Worm (Caenorhabditis elegans): ENCODE results near the gene nhr-17.

The nhr-17 gene

DNA sequence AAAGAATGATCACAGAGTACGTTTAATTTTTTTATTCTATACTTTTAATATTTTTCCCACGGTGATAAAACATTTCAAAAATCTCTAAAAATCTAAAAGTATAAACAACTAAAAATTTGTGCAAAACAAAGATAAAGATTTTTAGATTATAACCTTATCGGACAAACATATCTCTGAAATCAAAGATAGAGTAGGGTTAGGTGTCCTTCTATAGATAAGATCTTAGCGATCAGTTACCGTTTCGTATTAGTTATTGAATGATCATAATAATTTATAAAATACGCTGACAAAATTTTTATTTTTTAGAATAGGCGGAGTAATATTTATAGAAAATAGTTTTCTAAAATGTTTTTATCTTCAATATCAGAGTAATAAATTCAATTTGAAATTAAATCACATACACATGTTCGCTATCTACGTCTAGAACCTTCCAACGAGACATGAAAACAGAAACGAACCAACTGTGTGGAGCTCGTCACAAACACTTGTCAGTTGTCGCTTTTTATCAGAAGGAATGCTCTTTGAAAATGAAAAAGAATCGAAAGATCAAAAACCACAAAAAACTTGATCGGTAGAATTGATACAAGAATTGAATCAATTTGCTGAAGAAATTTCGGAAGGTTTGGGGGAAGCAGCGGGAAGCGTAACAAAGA is 4.1 kb upstream of the nhr-17 start:
- no peak for TF ChIP-seq unc-39 (tag; optimal IDR thresholded peaks at IDR 0.05)
- TF ChIP-seq hlh-1 (tag; optimal IDR thresholded peaks at IDR 0.05), result peak; percentile 83
- no peak for TF ChIP-seq ceh-43 (GFP tag; optimal IDR thresholded peaks at IDR 0.05)
- TF ChIP-seq M03D4.4 (tag; optimal IDR thresholded peaks at IDR 0.05), result no peak
- TF ChIP-seq mab-5 (tag; optimal IDR thresholded peaks at IDR 0.05), result no peak
- peak; percentile 59 for TF ChIP-seq unc-62 (GFP tag; optimal IDR thresholded peaks at IDR 0.05)
- TF ChIP-seq snpc-4 (tag; optimal IDR thresholded peaks at IDR 0.05), result no peak
- no peak for TF ChIP-seq nhr-76 (tag; optimal IDR thresholded peaks at IDR 0.05)
- no peak for TF ChIP-seq bed-3 (GFP tag; optimal IDR thresholded peaks at IDR 0.05)
- no peak for TF ChIP-seq zip-8 (tag; optimal IDR thresholded peaks at IDR 0.05)
- TF ChIP-seq ceh-83 (GFP tag; optimal IDR thresholded peaks at IDR 0.05), result no peak
- TF ChIP-seq mls-2 (tag; optimal IDR thresholded peaks at IDR 0.05), result no peak
- TF ChIP-seq nhr-12 (tag; optimal IDR thresholded peaks at IDR 0.05), result no peak
- TF ChIP-seq drap-1 (GFP tag; optimal IDR thresholded peaks at IDR 0.05), result no peak
- TF ChIP-seq lsy-2 (tag; optimal IDR thresholded peaks at IDR 0.05), result no peak
- TF ChIP-seq ceh-39 (tag; optimal IDR thresholded peaks at IDR 0.05), result no peak
- no peak for TF ChIP-seq ztf-11 (tag; optimal IDR thresholded peaks at IDR 0.05)
- peak; percentile 98 for TF ChIP-seq elt-1 (tag; optimal IDR thresholded peaks at IDR 0.05; ENCODE audit: borderline replicate concordance, insufficient read depth)
- TF ChIP-seq pha-4 (tag; optimal IDR thresholded peaks at IDR 0.05), result no peak
- no peak for TF ChIP-seq nhr-237 (tag; optimal IDR thresholded peaks at IDR 0.05)
- TF ChIP-seq sem-2 (GFP tag; optimal IDR thresholded peaks at IDR 0.05), result no peak
- TF ChIP-seq lin-32 (GFP tag; optimal IDR thresholded peaks at IDR 0.05), result no peak
- no peak for TF ChIP-seq lin-13 (tag; optimal IDR thresholded peaks at IDR 0.05)
- TF ChIP-seq ham-2 (GFP tag; optimal IDR thresholded peaks at IDR 0.05), result no peak
- peak; percentile 5 for TF ChIP-seq nhr-2 (tag; optimal IDR thresholded peaks at IDR 0.05)
- TF ChIP-seq mep-1 (tag; optimal IDR thresholded peaks at IDR 0.05), result no peak
- TF ChIP-seq cnd-1 (tag; optimal IDR thresholded peaks at IDR 0.05), result no peak

DNA sequence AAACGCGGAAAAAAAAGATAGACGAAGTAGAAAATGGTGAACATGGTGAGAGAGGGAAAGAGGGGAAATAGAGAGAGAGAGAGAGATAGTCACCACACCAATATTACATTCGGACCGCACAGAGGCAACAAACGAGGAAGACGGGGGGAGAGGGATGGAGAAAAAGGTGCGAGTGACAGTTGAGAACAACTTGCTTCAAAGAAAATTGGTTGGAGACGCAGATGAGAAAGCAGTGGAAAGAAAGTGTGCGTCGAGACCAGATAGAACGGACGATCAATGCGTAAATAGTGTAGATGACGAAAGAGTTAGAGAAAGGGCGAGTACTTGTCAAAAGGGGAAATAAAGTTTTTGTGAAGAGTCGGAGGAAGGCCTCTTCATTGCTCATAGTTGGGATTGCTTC is 2.7 kb upstream of the nhr-17 start:
- TF ChIP-seq ceh-83 (GFP tag; optimal IDR thresholded peaks at IDR 0.05) (no peak), unc-120 (tag; optimal IDR thresholded peaks at IDR 0.05; ENCODE audit: poor library complexity, severe bottlenecking) (peak; percentile 92), nhr-2 (tag; optimal IDR thresholded peaks at IDR 0.05) (peak; percentile 13), sptf-1 (tag; optimal IDR thresholded peaks at IDR 0.05) (peak; percentile 68), nhr-12 (tag; optimal IDR thresholded peaks at IDR 0.05) (peak; percentile 10), ztf-11 (tag; optimal IDR thresholded peaks at IDR 0.05) (peak; percentile 10), ceh-39 (tag; optimal IDR thresholded peaks at IDR 0.05) (no peak), M03D4.4 (tag; optimal IDR thresholded peaks at IDR 0.05) (peak; percentile 48), bed-3 (GFP tag; optimal IDR thresholded peaks at IDR 0.05) (no peak), nhr-28 (tag; optimal IDR thresholded peaks at IDR 0.05) (peak; percentile 34), mls-2 (tag; optimal IDR thresholded peaks at IDR 0.05) (peak; percentile 76), lsy-2 (tag; optimal IDR thresholded peaks at IDR 0.05) (peak; percentile 10), nhr-237 (tag; optimal IDR thresholded peaks at IDR 0.05) (peak; percentile 74), elt-1 (tag; optimal IDR thresholded peaks at IDR 0.05; ENCODE audit: borderline replicate concordance, insufficient read depth) (no peak), zip-8 (tag; optimal IDR thresholded peaks at IDR 0.05) (no peak), drap-1 (GFP tag; optimal IDR thresholded peaks at IDR 0.05) (peak; percentile 23), unc-62 (GFP tag; optimal IDR thresholded peaks at IDR 0.05) (peak; percentile 89), lin-32 (GFP tag; optimal IDR thresholded peaks at IDR 0.05) (no peak), tbx-8 (GFP tag; optimal IDR thresholded peaks at IDR 0.05) (no peak), ceh-43 (GFP tag; optimal IDR thresholded peaks at IDR 0.05) (no peak), pha-4 (tag; optimal IDR thresholded peaks at IDR 0.05) (peak; percentile 35), elt-3 (tag; optimal IDR thresholded peaks at IDR 0.05) (peak; percentile 55), flh-1 (GFP tag; optimal IDR thresholded peaks at IDR 0.05) (no peak), snpc-4 (tag; optimal IDR thresholded peaks at IDR 0.05) (no peak), lin-13 (tag; optimal IDR thresholded peaks at IDR 0.05) (no peak), ham-2 (GFP tag; optimal IDR thresholded peaks at IDR 0.05) (peak; percentile 43), ces-1 (GFP tag; optimal IDR thresholded peaks at IDR 0.05) (peak; percentile 82), unc-39 (tag; optimal IDR thresholded peaks at IDR 0.05) (no peak), hlh-1 (tag; optimal IDR thresholded peaks at IDR 0.05) (peak; percentile 72), sem-2 (GFP tag; optimal IDR thresholded peaks at IDR 0.05) (no peak), mab-5 (tag; optimal IDR thresholded peaks at IDR 0.05) (no peak), nhr-76 (tag; optimal IDR thresholded peaks at IDR 0.05) (no peak), mep-1 (tag; optimal IDR thresholded peaks at IDR 0.05) (peak; percentile 5), blmp-1 (tag; optimal IDR thresholded peaks at IDR 0.05) (no peak), cnd-1 (tag; optimal IDR thresholded peaks at IDR 0.05) (no peak)

Measured in whole organism, mixed stage, embryonic.